Worm (Caenorhabditis elegans) whole organism, early embryonic: Measurements from ENCODE around the gene tofu-6.

Source experiments
- aly-1 ChIP-seq: sonication (generic microtip); optimal IDR thresholded peaks from 2 replicates; lab custom pipeline; 2016; ENCODE audit warnings: missing genetic modification characterization, missing compliant biosample characterization
- ama-1 ChIP-seq: fragments of 150-350 bp; optimal IDR thresholded peaks from 2 replicates; lab custom pipeline; 2014
- ceh-13 ChIP-seq: fragments of 200-800 bp; sonication (Bioruptor generic); optimal IDR thresholded peaks from 2 replicates; lab custom pipeline; 2018; ENCODE audit warnings: mild to moderate bottlenecking, missing genetic modification characterization, missing compliant biosample characterization
- ceh-36 ChIP-seq: sonication (generic microtip); optimal IDR thresholded peaks from 2 replicates; lab custom pipeline; 2016; ENCODE audit warnings: missing genetic modification characterization, inconsistent platforms, missing compliant biosample characterization
- ets-7 ChIP-seq: sonication (generic microtip); optimal IDR thresholded peaks from 2 replicates; lab custom pipeline; 2016; ENCODE audit warnings: missing genotype, missing genetic modification characterization, missing compliant biosample characterization
- flt-1 ChIP-seq: fragments of 200-800 bp; sonication (Bioruptor generic); IDR thresholded peaks from 2 replicates; pipeline ENCODE4 v1.3.6; 2022; ENCODE audit warnings: missing genetic modification characterization, missing compliant biosample characterization
- hmbx-1 ChIP-seq: sonication (generic microtip); optimal IDR thresholded peaks from 2 replicates; lab custom pipeline; 2016; ENCODE audit warnings: mild to moderate bottlenecking, missing genetic modification characterization, missing compliant biosample characterization
- hnd-1 ChIP-seq: sonication (generic microtip); optimal IDR thresholded peaks from 2 replicates; lab custom pipeline; 2016; ENCODE audit warnings: missing genetic modification characterization, missing compliant biosample characterization
- pes-1 ChIP-seq: fragments of 200-800 bp; sonication (Bioruptor generic); IDR thresholded peaks from 2 replicates; pipeline ENCODE4 v1.3.6; 2022; ENCODE audit warnings: missing genetic modification reagents, missing genetic modification characterization, missing compliant biosample characterization
- scrt-1 ChIP-seq: fragments of 200-800 bp; sonication (Bioruptor generic); IDR thresholded peaks from 2 replicates; pipeline ENCODE4 v1.3.6; 2022; ENCODE audit warnings: missing genetic modification characterization, missing compliant biosample characterization
- sea-1 ChIP-seq: fragments of 200-800 bp; sonication (Bioruptor generic); conservative IDR thresholded peaks from 2 replicates; pipeline ENCODE4 v1.3.6; 2022; ENCODE audit warnings: missing genetic modification characterization, missing compliant biosample characterization
- tbx-11 ChIP-seq: fragments of 200-800 bp; sonication (Bioruptor generic); IDR thresholded peaks from 2 replicates; pipeline ENCODE4 v1.3.6; 2022; ENCODE audit warnings: missing genetic modification characterization, missing compliant biosample characterization
- tbx-37 ChIP-seq: fragments of 200-800 bp; sonication (Bioruptor generic); conservative IDR thresholded peaks from 2 replicates; pipeline ENCODE4 v1.3.6; 2022; ENCODE audit warnings: missing genetic modification reagents, missing genetic modification characterization, missing compliant biosample characterization
- tra-4 ChIP-seq: sonication (generic microtip); optimal IDR thresholded peaks from 2 replicates; lab custom pipeline; 2017; ENCODE audit warnings: missing genetic modification characterization, missing compliant biosample characterization

- TF ChIP-seq ama-1 (lab: Kevin White, UChicago) (no peak), tra-4 (tag; lab: Kevin White, UChicago) (no peak), pes-1 (GFP tag; lab: Robert Waterston, UW) (no peak), ceh-13 (no peak), hmbx-1 (tag; lab: Kevin White, UChicago) (no peak), hnd-1 (tag; lab: Kevin White, UChicago) (no peak), ets-7 (tag; lab: Kevin White, UChicago) (no peak), scrt-1 (GFP tag; lab: Robert Waterston, UW) (no peak), ceh-36 (tag; lab: Kevin White, UChicago) (no peak), tbx-11 (GFP tag; lab: Robert Waterston, UW) (no peak), tbx-37 (GFP tag; lab: Robert Waterston, UW) (no peak), aly-1 (tag; lab: Kevin White, UChicago) (no peak), sea-1 (GFP tag; lab: Robert Waterston, UW) (no peak), flt-1 (GFP tag; lab: Robert Waterston, UW) (no peak)
These were observed 4.6 kb downstream of the tofu-6 start, which contains the start of gene F07F6.8 for ce11 chrII:5425633-5426032.
